Comparison of ENCODE assay signal across 1 fruit fly cellular context in genomic region chr3L:12417341-12417740, dm6.
TF ChIP-seq lines count a peak whose summit lies in the region.

Gene ArfGAP1 (minus strand): TSS chr3L:12417580.

TF ChIP-seq in whole organism, embryonic, 481 proteins besides CTCF, POLR2A, EP300 and RAD21 (continued from another document and continues in another):
- TF ChIP-seq cad (GFP tag; optimal IDR thresholded peaks at IDR 0.05; lab: Kevin White, UChicago) (no peak), CG9817 (tag; optimal IDR thresholded peaks at IDR 0.05; lab: Kevin White, UChicago) (no peak), CG7963 (GFP tag; IDR thresholded peaks at IDR 0.05; lab: Robert Waterston, UW; ENCODE audit: partially characterized antibody) (peak; percentile 95), Doc2 (GFP tag; IDR thresholded peaks at IDR 0.05; lab: Robert Waterston, UW) (no peak), ato (GFP tag; IDR thresholded peaks at IDR 0.05; lab: Robert Waterston, UW; ENCODE audit: partially characterized antibody) (peak; percentile 92), dan (GFP tag; IDR thresholded peaks at IDR 0.05; lab: Robert Waterston, UW) (no peak), salm (tag; optimal IDR thresholded peaks at IDR 0.05; lab: Kevin White, UChicago) (no peak), h (optimal IDR thresholded peaks at IDR 0.05; lab: Kevin White, UChicago) (no peak), CG4617 (GFP tag; optimal IDR thresholded peaks at IDR 0.05; lab: Kevin White, UChicago; ENCODE audit: borderline replicate concordance) (peak; percentile 59), CG1529 (GFP tag; optimal IDR thresholded peaks at IDR 0.05; lab: Kevin White, UChicago) (no peak), CG3847 (GFP tag; IDR thresholded peaks at IDR 0.05; lab: Robert Waterston, UW) (peak; percentile 53), Hr3 (GFP tag; optimal IDR thresholded peaks at IDR 0.05; lab: Kevin White, UChicago) (no peak), bcd (GFP tag; optimal IDR thresholded peaks at IDR 0.05; lab: Kevin White, UChicago) (no peak), CG8089 (GFP tag; optimal IDR thresholded peaks at IDR 0.05; lab: Kevin White, UChicago) (no peak), slou (GFP tag; optimal IDR thresholded peaks at IDR 0.05; lab: Kevin White, UChicago) (no peak), NC2α (GFP tag; optimal IDR thresholded peaks at IDR 0.05; lab: Kevin White, UChicago) (no peak), HmgD (GFP tag; optimal IDR thresholded peaks at IDR 0.05; lab: Kevin White, UChicago) (no peak), Six4 (GFP tag; optimal IDR thresholded peaks at IDR 0.05; lab: Kevin White, UChicago) (no peak), CG7839 (tag; optimal IDR thresholded peaks at IDR 0.05; lab: Kevin White, UChicago) (no peak), Pdp1 (GFP tag; optimal IDR thresholded peaks at IDR 0.05; lab: Kevin White, UChicago) (no peak), Sin3A (optimal IDR thresholded peaks at IDR 0.05; lab: Kevin White, UChicago) (peak; percentile 57), sim (GFP tag; IDR thresholded peaks at IDR 0.05; lab: Robert Waterston, UW) (no peak), CG12769 (tag; optimal IDR thresholded peaks at IDR 0.05; lab: Kevin White, UChicago) (no peak), CG18262 (tag; optimal IDR thresholded peaks at IDR 0.05; lab: Kevin White, UChicago) (no peak), sqz (GFP tag; optimal IDR thresholded peaks at IDR 0.05; lab: Kevin White, UChicago) (no peak), tap (tag; optimal IDR thresholded peaks at IDR 0.05; lab: Kevin White, UChicago) (no peak), sima (GFP tag; optimal IDR thresholded peaks at IDR 0.05; lab: Kevin White, UChicago) (no peak), aop (GFP tag; IDR thresholded peaks at IDR 0.05; lab: Robert Waterston, UW) (no peak), slbo (GFP tag; IDR thresholded peaks at IDR 0.05; lab: Robert Waterston, UW) (peak; percentile 48; the same call in 1 of the 2 replicates), gsb-n (tag; optimal IDR thresholded peaks at IDR 0.05; lab: Kevin White, UChicago) (no peak), lov (optimal IDR thresholded peaks at IDR 0.05; lab: Kevin White, UChicago) (no peak), lov (GFP tag; IDR thresholded peaks at IDR 0.05; lab: Robert Waterston, UW) (no peak), CG11560 (tag; IDR thresholded peaks at IDR 0.05; lab: Robert Waterston, UW) (peak; percentile 14; the same call in 1 of the 3 replicates), CG6272 (GFP tag; IDR thresholded peaks at IDR 0.05; lab: Robert Waterston, UW) (peak; percentile 40; the same call in 1 of the 2 replicates), nom (GFP tag; optimal IDR thresholded peaks at IDR 0.05; lab: Kevin White, UChicago) (no peak), Hmx (GFP tag; optimal IDR thresholded peaks at IDR 0.05; lab: Kevin White, UChicago) (no peak), mld (GFP tag; IDR thresholded peaks at IDR 0.05; lab: Robert Waterston, UW; ENCODE audit: partially characterized antibody) (peak; percentile 88), emc (GFP tag; optimal IDR thresholded peaks at IDR 0.05; lab: Kevin White, UChicago) (no peak), Hr51 (GFP tag; optimal IDR thresholded peaks at IDR 0.05; lab: Kevin White, UChicago) (no peak), sna (GFP tag; IDR thresholded peaks at IDR 0.05; lab: Robert Waterston, UW; ENCODE audit: partially characterized antibody) (peak; percentile 96), unc-4 (GFP tag; IDR thresholded peaks at IDR 0.05; lab: Robert Waterston, UW; ENCODE audit: partially characterized antibody) (peak; percentile 97), CG2712 (tag; optimal IDR thresholded peaks at IDR 0.05; lab: Kevin White, UChicago) (no peak), dati (GFP tag; IDR thresholded peaks at IDR 0.05; lab: Robert Waterston, UW) (no peak), CG9932 (GFP tag; IDR thresholded peaks at IDR 0.05; lab: Robert Waterston, UW) (peak; percentile 83), CG8478 (optimal IDR thresholded peaks at IDR 0.05; lab: Kevin White, UChicago) (no peak), Trl (optimal IDR thresholded peaks at IDR 0.05; lab: Kevin White, UChicago) (no peak), Trl (GFP tag; optimal IDR thresholded peaks at IDR 0.05; lab: Kevin White, UChicago) (no peak), CG7987 (GFP tag; optimal IDR thresholded peaks at IDR 0.05; lab: Kevin White, UChicago) (no peak), zen (tag; optimal IDR thresholded peaks at IDR 0.05; lab: Kevin White, UChicago) (no peak), oc (tag; optimal IDR thresholded peaks at IDR 0.05; lab: Kevin White, UChicago) (no peak), TFAM (GFP tag; optimal IDR thresholded peaks at IDR 0.05; lab: Kevin White, UChicago) (no peak), Max (GFP tag; optimal IDR thresholded peaks at IDR 0.05; lab: Kevin White, UChicago) (no peak), D (optimal IDR thresholded peaks at IDR 0.05; lab: Kevin White, UChicago) (no peak), D (GFP tag; optimal IDR thresholded peaks at IDR 0.05; lab: Kevin White, UChicago) (no peak), CG17385 (GFP tag; optimal IDR thresholded peaks at IDR 0.05; lab: Kevin White, UChicago) (no peak), H15 (GFP tag; IDR thresholded peaks at IDR 0.05; lab: Robert Waterston, UW) (no peak), peb (GFP tag; IDR thresholded peaks at IDR 0.05; lab: Robert Waterston, UW) (no peak), Mes4 (GFP tag; optimal IDR thresholded peaks at IDR 0.05; lab: Kevin White, UChicago) (no peak), CG2199 (GFP tag; IDR thresholded peaks at IDR 0.05; lab: Robert Waterston, UW) (no peak), bab2 (GFP tag; optimal IDR thresholded peaks at IDR 0.05; lab: Kevin White, UChicago) (no peak), jing (GFP tag; optimal IDR thresholded peaks at IDR 0.05; lab: Kevin White, UChicago) (no peak), lmd (GFP tag; IDR thresholded peaks at IDR 0.05; lab: Robert Waterston, UW) (no peak), tgo (GFP tag; IDR thresholded peaks at IDR 0.05; lab: Robert Waterston, UW) (no peak), CG18619 (GFP tag; optimal IDR thresholded peaks at IDR 0.05; lab: Kevin White, UChicago) (no peak), B-H1 (GFP tag; IDR thresholded peaks at IDR 0.05; lab: Robert Waterston, UW) (no peak), CG8765 (GFP tag; IDR thresholded peaks at IDR 0.05; lab: Robert Waterston, UW) (no peak), CG13296 (GFP tag; optimal IDR thresholded peaks at IDR 0.05; lab: Kevin White, UChicago) (no peak), hb (GFP tag; IDR thresholded peaks at IDR 0.05; lab: Robert Waterston, UW; ENCODE audit: partially characterized antibody) (peak; percentile 91), CG4424 (GFP tag; optimal IDR thresholded peaks at IDR 0.05; lab: Kevin White, UChicago) (no peak), luna (GFP tag; optimal IDR thresholded peaks at IDR 0.05; lab: Kevin White, UChicago) (no peak), inv (GFP tag; IDR thresholded peaks at IDR 0.05; lab: Robert Waterston, UW; ENCODE audit: partially characterized antibody) (peak; percentile 94), CG1233 (GFP tag; optimal IDR thresholded peaks at IDR 0.05; lab: Kevin White, UChicago) (no peak), B-H2 (GFP tag; optimal IDR thresholded peaks at IDR 0.05; lab: Kevin White, UChicago) (no peak), dmrt11E (tag; optimal IDR thresholded peaks at IDR 0.05; lab: Kevin White, UChicago) (no peak), Ravus (GFP tag; IDR thresholded peaks at IDR 0.05; lab: Robert Waterston, UW) (no peak), crol (GFP tag; IDR thresholded peaks at IDR 0.05; lab: Robert Waterston, UW) (no peak), Elba2 (GFP tag; optimal IDR thresholded peaks at IDR 0.05; lab: Kevin White, UChicago) (peak; percentile 56), wdn (GFP tag; IDR thresholded peaks at IDR 0.05; lab: Robert Waterston, UW) (no peak), Myb (GFP tag; optimal IDR thresholded peaks at IDR 0.05; lab: Kevin White, UChicago) (peak; percentile 37), pros (GFP tag; optimal IDR thresholded peaks at IDR 0.05; lab: Kevin White, UChicago) (no peak), CG17612 (GFP tag; IDR thresholded peaks at IDR 0.05; lab: Robert Waterston, UW) (no peak), repo (GFP tag; optimal IDR thresholded peaks at IDR 0.05; lab: Kevin White, UChicago) (no peak), yki (optimal IDR thresholded peaks at IDR 0.05; lab: Kevin White, UChicago) (no peak), CG3281 (GFP tag; optimal IDR thresholded peaks at IDR 0.05; lab: Kevin White, UChicago) (no peak), CG10321 (GFP tag; IDR thresholded peaks at IDR 0.05; lab: Robert Waterston, UW) (no peak), CG1603 (tag; optimal IDR thresholded peaks at IDR 0.05; lab: Kevin White, UChicago) (peak; percentile 12), jigr1 (GFP tag; IDR thresholded peaks at IDR 0.05; lab: Robert Waterston, UW) (no peak), otp (GFP tag; IDR thresholded peaks at IDR 0.05; lab: Robert Waterston, UW) (no peak), Aef1 (GFP tag; IDR thresholded peaks at IDR 0.05; lab: Robert Waterston, UW) (0 out of 3 replicates have a peak, but pooled peaks have one; percentile 32), Abd-B (GFP tag; optimal IDR thresholded peaks at IDR 0.05; lab: Kevin White, UChicago) (no peak), bsh (GFP tag; optimal IDR thresholded peaks at IDR 0.05; lab: Kevin White, UChicago) (no peak), CG8944 (GFP tag; optimal IDR thresholded peaks at IDR 0.05; lab: Kevin White, UChicago) (no peak), lbe (GFP tag; optimal IDR thresholded peaks at IDR 0.05; lab: Kevin White, UChicago) (no peak), CG10147 (GFP tag; optimal IDR thresholded peaks at IDR 0.05; lab: Kevin White, UChicago) (no peak), Blimp-1 (GFP tag; optimal IDR thresholded peaks at IDR 0.05; lab: Kevin White, UChicago) (no peak), stwl (tag; optimal IDR thresholded peaks at IDR 0.05; lab: Kevin White, UChicago) (no peak), ara (GFP tag; IDR thresholded peaks at IDR 0.05; lab: Robert Waterston, UW) (no peak), gro (GFP tag; optimal IDR thresholded peaks at IDR 0.05; lab: Kevin White, UChicago) (no peak), CG16813 (GFP tag; IDR thresholded peaks at IDR 0.05; lab: Robert Waterston, UW; ENCODE audit: partially characterized antibody) (peak; percentile 96), HmgZ (tag; optimal IDR thresholded peaks at IDR 0.05; lab: Kevin White, UChicago) (no peak), CG16815 (GFP tag; optimal IDR thresholded peaks at IDR 0.05; lab: Kevin White, UChicago) (no peak), Dip3 (GFP tag; optimal IDR thresholded peaks at IDR 0.05; lab: Kevin White, UChicago) (no peak), Ada2b (GFP tag; IDR thresholded peaks at IDR 0.05; lab: Robert Waterston, UW) (peak; percentile 29; the same call in 1 of the 2 replicates), slp2 (GFP tag; optimal IDR thresholded peaks at IDR 0.05; lab: Kevin White, UChicago) (no peak), CG12391 (tag; optimal IDR thresholded peaks at IDR 0.05; lab: Kevin White, UChicago) (no peak), lilli (GFP tag; optimal IDR thresholded peaks at IDR 0.05; lab: Kevin White, UChicago) (peak; percentile 3), Dref (GFP tag; IDR thresholded peaks at IDR 0.05; lab: Robert Waterston, UW) (peak; percentile 97), pum (GFP tag; optimal IDR thresholded peaks at IDR 0.05; lab: Kevin White, UChicago) (no peak), ftz-f1 (GFP tag; optimal IDR thresholded peaks at IDR 0.05; lab: Kevin White, UChicago) (no peak), CG5180 (GFP tag; optimal IDR thresholded peaks at IDR 0.05; lab: Kevin White, UChicago) (no peak), CG12744 (GFP tag; optimal IDR thresholded peaks at IDR 0.05; lab: Kevin White, UChicago) (no peak), ind (GFP tag; optimal IDR thresholded peaks at IDR 0.05; lab: Kevin White, UChicago) (no peak), CG11247 (GFP tag; IDR thresholded peaks at IDR 0.05; lab: Robert Waterston, UW) (peak; percentile 33; the same call in 1 of the 2 replicates), Tbp (GFP tag; optimal IDR thresholded peaks at IDR 0.05; lab: Kevin White, UChicago) (no peak), BtbVII (GFP tag; optimal IDR thresholded peaks at IDR 0.05; lab: Kevin White, UChicago) (no peak), CG31441 (GFP tag; IDR thresholded peaks at IDR 0.05; lab: Robert Waterston, UW) (no peak), seq (GFP tag; IDR thresholded peaks at IDR 0.05; lab: Robert Waterston, UW) (no peak), CG2116 (GFP tag; optimal IDR thresholded peaks at IDR 0.05; lab: Kevin White, UChicago) (peak; percentile 37), caup (GFP tag; optimal IDR thresholded peaks at IDR 0.05; lab: Kevin White, UChicago; ENCODE audit: severe bottlenecking) (no peak), CG32532 (GFP tag; IDR thresholded peaks at IDR 0.05; lab: Robert Waterston, UW) (peak; percentile 59), CG6765 (GFP tag; optimal IDR thresholded peaks at IDR 0.05; lab: Kevin White, UChicago) (no peak), NFAT (GFP tag; IDR thresholded peaks at IDR 0.05; lab: Robert Waterston, UW) (0 out of 2 replicates have a peak, but pooled peaks have one; percentile 24), sc (optimal IDR thresholded peaks at IDR 0.05; lab: Kevin White, UChicago) (no peak), sc (GFP tag; optimal IDR thresholded peaks at IDR 0.05; lab: Kevin White, UChicago) (no peak), grn (GFP tag; optimal IDR thresholded peaks at IDR 0.05; lab: Kevin White, UChicago) (no peak), BEAF-32 (GFP tag; optimal IDR thresholded peaks at IDR 0.05; lab: Kevin White, UChicago) (peak; percentile 77), Spps (tag; optimal IDR thresholded peaks at IDR 0.05; lab: Kevin White, UChicago) (no peak), en (GFP tag; optimal IDR thresholded peaks at IDR 0.05; lab: Kevin White, UChicago) (no peak), bigmax (GFP tag; optimal IDR thresholded peaks at IDR 0.05; lab: Kevin White, UChicago) (no peak), CG2202 (tag; optimal IDR thresholded peaks at IDR 0.05; lab: Kevin White, UChicago) (no peak), CG34224 (GFP tag; IDR thresholded peaks at IDR 0.05; lab: Robert Waterston, UW; ENCODE audit: partially characterized antibody) (peak; percentile 97), E2f2 (GFP tag; IDR thresholded peaks at IDR 0.05; lab: Robert Waterston, UW) (peak; percentile 95), jumu (GFP tag; optimal IDR thresholded peaks at IDR 0.05; lab: Kevin White, UChicago) (no peak), Dad (GFP tag; optimal IDR thresholded peaks at IDR 0.05; lab: Kevin White, UChicago) (no peak), CG3995 (GFP tag; optimal IDR thresholded peaks at IDR 0.05; lab: Kevin White, UChicago) (no peak), so (GFP tag; IDR thresholded peaks at IDR 0.05; lab: Robert Waterston, UW) (no peak), CG18599 (GFP tag; optimal IDR thresholded peaks at IDR 0.05; lab: Kevin White, UChicago) (no peak), CG13287 (GFP tag; IDR thresholded peaks at IDR 0.05; lab: Robert Waterston, UW; ENCODE audit: partially characterized antibody) (peak; percentile 99)
